Fruit fly (Drosophila melanogaster) whole organism, embryonic: Measurements from ENCODE around the gene Agpat1.

Experiments used
- Adf1 ChIP-seq: fragments of 200-800 bp; sonication (Bioruptor generic); IDR thresholded peaks from 2 replicates; pipeline ENCODE4 v1.3.6; 2022; ENCODE audit warnings: missing biosample characterization, missing genetic modification characterization
- CG10462 ChIP-seq: fragments of 200-800 bp; sonication (Bioruptor generic); optimal IDR thresholded peaks from 2 replicates; lab custom pipeline; 2016; ENCODE audit warnings: missing biosample characterization, missing genetic modification characterization
- CG10565 ChIP-seq: fragments of 200-800 bp; sonication (Bioruptor generic); optimal IDR thresholded peaks from 3 replicates; lab custom pipeline; 2016; ENCODE audit warnings: missing biosample characterization, mild to moderate bottlenecking, missing genetic modification characterization
- CG14441 ChIP-seq: fragments of 200-800 bp; sonication (Bioruptor generic); IDR thresholded peaks from 2 replicates; pipeline ENCODE4 v1.3.6; 2022; ENCODE audit warnings: missing biosample characterization, missing genetic modification characterization
- CG16813 ChIP-seq: fragments of 200-800 bp; sonication (Bioruptor generic); IDR thresholded peaks from 3 replicates; pipeline ENCODE4 v1.3.6; 2022; ENCODE audit warnings: missing biosample characterization, missing genetic modification characterization; ENCODE audit not compliant: partially characterized antibody
- CG18011 ChIP-seq: fragments of 200-800 bp; sonication (Bioruptor generic); optimal IDR thresholded peaks from 2 replicates; lab custom pipeline; 2017; ENCODE audit warnings: missing biosample characterization, missing genetic modification characterization, mild to moderate bottlenecking, moderate library complexity, missing genotype
- CG18262 ChIP-seq: fragments of 200-800 bp; optimal IDR thresholded peaks from 3 replicates; lab custom pipeline; 2019; ENCODE audit warnings: missing biosample characterization, mild to moderate bottlenecking, missing genetic modification characterization, moderate library complexity
- CG2199 ChIP-seq: fragments of 200-800 bp; sonication (Bioruptor generic); IDR thresholded peaks from 3 replicates; pipeline ENCODE4 v1.3.6; 2022; ENCODE audit warnings: missing biosample characterization, missing genetic modification characterization
- CG2202 ChIP-seq: fragments of 200-800 bp; sonication (Bioruptor generic); optimal IDR thresholded peaks from 2 replicates; lab custom pipeline; 2018; ENCODE audit warnings: missing biosample characterization, mild to moderate bottlenecking, missing genetic modification characterization
- CG2875 ChIP-seq: fragments of 200-800 bp; sonication (Bioruptor generic); optimal IDR thresholded peaks from 2 replicates; lab custom pipeline; 2017; ENCODE audit warnings: missing biosample characterization, mild to moderate bottlenecking, missing genetic modification characterization, missing genetic modification reagents
- CG30020 ChIP-seq: fragments of 200-800 bp; optimal IDR thresholded peaks from 2 replicates; lab custom pipeline; 2019; ENCODE audit warnings: missing biosample characterization, mild to moderate bottlenecking, missing genetic modification characterization, moderate library complexity
- CG30403 ChIP-seq: fragments of 200-800 bp; sonication (Bioruptor generic); optimal IDR thresholded peaks from 3 replicates; lab custom pipeline; 2016; ENCODE audit warnings: missing biosample characterization, missing genetic modification characterization
- CG30431 ChIP-seq: fragments of 200-800 bp; sonication (Bioruptor generic); optimal IDR thresholded peaks from 2 replicates; lab custom pipeline; 2017; ENCODE audit warnings: missing biosample characterization, missing genetic modification characterization
- CG3163 ChIP-seq: fragments of 200-800 bp; sonication (Bioruptor generic); optimal IDR thresholded peaks from 3 replicates; lab custom pipeline; 2016; ENCODE audit warnings: missing biosample characterization, missing genetic modification characterization
- CG3407 ChIP-seq: fragments of 200-800 bp; sonication (Bioruptor generic); optimal IDR thresholded peaks from 2 replicates; lab custom pipeline; 2018; ENCODE audit warnings: missing biosample characterization, mild to moderate bottlenecking, missing genetic modification characterization
- CG3847 ChIP-seq: fragments of 200-800 bp; sonication (Bioruptor generic); IDR thresholded peaks from 2 replicates; pipeline ENCODE4 v1.3.6; 2022; ENCODE audit warnings: missing biosample characterization, missing genetic modification characterization
- CG7271 ChIP-seq: fragments of 200-800 bp; sonication (Bioruptor generic); optimal IDR thresholded peaks from 2 replicates; lab custom pipeline; 2018; ENCODE audit warnings: missing biosample characterization, mild to moderate bottlenecking, missing genetic modification characterization, moderate library complexity
- CG8388 ChIP-seq: fragments of 200-800 bp; sonication (Bioruptor generic); optimal IDR thresholded peaks from 2 replicates; lab custom pipeline; 2019; ENCODE audit warnings: missing biosample characterization, mild to moderate bottlenecking, missing genetic modification characterization, moderate library complexity
- CG9932 ChIP-seq: fragments of 200-800 bp; sonication (Bioruptor generic); IDR thresholded peaks from 2 replicates; pipeline ENCODE4 v1.3.6; 2022; ENCODE audit warnings: missing biosample characterization, missing genetic modification characterization
- CHES-1-like ChIP-seq: fragments of 200-800 bp; sonication (Bioruptor generic); optimal IDR thresholded peaks from 2 replicates; lab custom pipeline; 2016; ENCODE audit warnings: missing biosample characterization, missing genetic modification characterization
- Dad ChIP-seq: fragments of 200-800 bp; sonication (Bioruptor generic); optimal IDR thresholded peaks from 3 replicates; lab custom pipeline; 2016; ENCODE audit warnings: missing biosample characterization, missing genetic modification characterization
- HLHmδ ChIP-seq: fragments of 200-800 bp; sonication (Bioruptor generic); optimal IDR thresholded peaks from 2 replicates; lab custom pipeline; 2018; ENCODE audit warnings: missing biosample characterization, mild to moderate bottlenecking, missing genetic modification characterization, moderate library complexity
- Hmr ChIP-seq: fragments of 200-800 bp; sonication (Bioruptor generic); optimal IDR thresholded peaks from 3 replicates; lab custom pipeline; 2017; ENCODE audit warnings: mild to moderate bottlenecking, missing biosample characterization, missing genetic modification reagents, missing genetic modification characterization
- Hr39 ChIP-seq: fragments of >200 bp; optimal IDR thresholded peaks from 2 replicates; lab custom pipeline; 2017
- MTF-1 ChIP-seq: fragments of 200-800 bp; sonication (Bioruptor generic); optimal IDR thresholded peaks from 2 replicates; lab custom pipeline; 2018; ENCODE audit warnings: missing biosample characterization, mild to moderate bottlenecking, missing genetic modification characterization, borderline replicate concordance
- Mad ChIP-seq: fragments of 200-800 bp; sonication (Bioruptor generic); optimal IDR thresholded peaks from 2 replicates; lab custom pipeline; 2016; ENCODE audit warnings: missing biosample characterization, missing genetic modification characterization
- Myb ChIP-seq: fragments of 200-800 bp; sonication (Bioruptor generic); optimal IDR thresholded peaks from 2 replicates; lab custom pipeline; 2016; ENCODE audit warnings: missing biosample characterization, missing genetic modification characterization
- Opbp ChIP-seq: fragments of 200-800 bp; sonication (Bioruptor generic); IDR thresholded peaks from 3 replicates; pipeline ENCODE4 v1.3.6; 2022; ENCODE audit warnings: missing biosample characterization, missing genetic modification characterization; ENCODE audit not compliant: partially characterized antibody
- Pdp1 ChIP-seq, 2 experiments: fragments of 200-800 bp; sonication (Bioruptor generic); optimal IDR thresholded peaks; 3 replicates each; lab custom pipeline; 2016; ENCODE audit warnings: missing biosample characterization in 2 of 2, missing genetic modification characterization in 2 of 2, mild to moderate bottlenecking in 1 of 2, moderate library complexity in 1 of 2
- Ptx1 ChIP-seq: fragments of 200-800 bp; sonication (Bioruptor generic); IDR thresholded peaks from 2 replicates; pipeline ENCODE4 v1.3.6; 2022; ENCODE audit warnings: missing biosample characterization, missing genetic modification characterization
- Sry-β ChIP-seq: fragments of 200-800 bp; sonication (Bioruptor generic); optimal IDR thresholded peaks from 2 replicates; lab custom pipeline; 2018; ENCODE audit warnings: missing biosample characterization, mild to moderate bottlenecking, missing genetic modification characterization, moderate library complexity
- Tbp ChIP-seq: fragments of >200 bp; optimal IDR thresholded peaks from 2 replicates; lab custom pipeline; 2018; ENCODE audit warnings: missing biosample characterization, missing genetic modification characterization
- Usf ChIP-seq: fragments of 200-800 bp; sonication (Bioruptor generic); optimal IDR thresholded peaks from 2 replicates; lab custom pipeline; 2017; ENCODE audit warnings: missing genotype, missing biosample characterization, missing genetic modification characterization
- btn ChIP-seq: fragments of 200-800 bp; sonication (Bioruptor generic); optimal IDR thresholded peaks from 2 replicates; lab custom pipeline; 2016; ENCODE audit warnings: missing biosample characterization, missing genetic modification characterization
- chn ChIP-seq: fragments of 200-800 bp; sonication (Bioruptor generic); optimal IDR thresholded peaks from 2 replicates; lab custom pipeline; 2016; ENCODE audit warnings: missing biosample characterization, missing genetic modification characterization
- crp ChIP-seq, 2 experiments: fragments of 200-800 bp; sonication (Bioruptor generic); optimal IDR thresholded peaks; 2 replicates in 1 of 2; 3 replicates in 1 of 2; lab custom pipeline; 2017; ENCODE audit warnings: missing biosample characterization in 2 of 2, missing genetic modification characterization in 2 of 2, mild to moderate bottlenecking in 1 of 2, moderate library complexity in 1 of 2
- dimm ChIP-seq: fragments of 200-800 bp; sonication (Bioruptor generic); IDR thresholded peaks from 2 replicates; pipeline ENCODE4 v1.3.6; 2022; ENCODE audit warnings: missing biosample characterization, missing genetic modification characterization
- fu2 ChIP-seq: fragments of 200-800 bp; sonication (Bioruptor generic); optimal IDR thresholded peaks from 2 replicates; lab custom pipeline; 2016; ENCODE audit warnings: missing biosample characterization, missing genetic modification characterization
- gce ChIP-seq: fragments of 200-800 bp; sonication (Bioruptor generic); IDR thresholded peaks from 3 replicates; pipeline ENCODE4 v1.3.6; 2022; ENCODE audit warnings: missing biosample characterization, missing genetic modification characterization
- gem ChIP-seq: fragments of 200-800 bp; sonication (Bioruptor generic); optimal IDR thresholded peaks from 2 replicates; lab custom pipeline; 2019; ENCODE audit warnings: missing biosample characterization, mild to moderate bottlenecking, missing genetic modification characterization, moderate library complexity
- gt ChIP-seq: fragments of 200-800 bp; sonication (Bioruptor generic); IDR thresholded peaks from 2 replicates; pipeline ENCODE4 v1.3.6; 2022; ENCODE audit warnings: missing biosample characterization, missing genetic modification characterization
- hbn ChIP-seq: fragments of 200-800 bp; sonication (Bioruptor generic); IDR thresholded peaks from 2 replicates; pipeline ENCODE4 v1.3.6; 2022; ENCODE audit warnings: missing biosample characterization, missing genetic modification characterization; ENCODE audit not compliant: partially characterized antibody
- mld ChIP-seq: fragments of 200-800 bp; sonication (Bioruptor generic); IDR thresholded peaks from 3 replicates; pipeline ENCODE4 v1.3.6; 2022; ENCODE audit warnings: missing biosample characterization, missing genetic modification characterization; ENCODE audit not compliant: partially characterized antibody
- peb ChIP-seq: fragments of 200-800 bp; sonication (Bioruptor generic); IDR thresholded peaks from 2 replicates; pipeline ENCODE4 v1.3.6; 2022; ENCODE audit warnings: missing biosample characterization, missing genetic modification characterization
- repo ChIP-seq: fragments of 200-800 bp; sonication (Bioruptor generic); optimal IDR thresholded peaks from 2 replicates; lab custom pipeline; 2016; ENCODE audit warnings: missing biosample characterization, missing genetic modification characterization
- sd ChIP-seq: fragments of 200-800 bp; sonication (Bioruptor generic); optimal IDR thresholded peaks from 3 replicates; lab custom pipeline; 2018; ENCODE audit warnings: missing biosample characterization, mild to moderate bottlenecking, missing genetic modification characterization, moderate library complexity
- shn ChIP-seq: fragments of 200-800 bp; sonication (Bioruptor generic); optimal IDR thresholded peaks from 3 replicates; lab custom pipeline; 2016; ENCODE audit warnings: missing biosample characterization, missing genetic modification characterization
- sim ChIP-seq: fragments of 200-800 bp; sonication (Bioruptor generic); IDR thresholded peaks from 2 replicates; pipeline ENCODE4 v1.3.6; 2022; ENCODE audit warnings: missing biosample characterization, missing genetic modification characterization
- sna ChIP-seq: fragments of 200-800 bp; sonication (Bioruptor generic); IDR thresholded peaks from 2 replicates; pipeline ENCODE4 v1.3.6; 2022; ENCODE audit warnings: missing biosample characterization, missing genetic modification characterization; ENCODE audit not compliant: partially characterized antibody
- z ChIP-seq: fragments of 200-800 bp; sonication (Bioruptor generic); IDR thresholded peaks from 3 replicates; pipeline ENCODE4 v1.3.6; 2022; ENCODE audit warnings: missing biosample characterization, missing genetic modification characterization

The Agpat1 gene

DNA sequence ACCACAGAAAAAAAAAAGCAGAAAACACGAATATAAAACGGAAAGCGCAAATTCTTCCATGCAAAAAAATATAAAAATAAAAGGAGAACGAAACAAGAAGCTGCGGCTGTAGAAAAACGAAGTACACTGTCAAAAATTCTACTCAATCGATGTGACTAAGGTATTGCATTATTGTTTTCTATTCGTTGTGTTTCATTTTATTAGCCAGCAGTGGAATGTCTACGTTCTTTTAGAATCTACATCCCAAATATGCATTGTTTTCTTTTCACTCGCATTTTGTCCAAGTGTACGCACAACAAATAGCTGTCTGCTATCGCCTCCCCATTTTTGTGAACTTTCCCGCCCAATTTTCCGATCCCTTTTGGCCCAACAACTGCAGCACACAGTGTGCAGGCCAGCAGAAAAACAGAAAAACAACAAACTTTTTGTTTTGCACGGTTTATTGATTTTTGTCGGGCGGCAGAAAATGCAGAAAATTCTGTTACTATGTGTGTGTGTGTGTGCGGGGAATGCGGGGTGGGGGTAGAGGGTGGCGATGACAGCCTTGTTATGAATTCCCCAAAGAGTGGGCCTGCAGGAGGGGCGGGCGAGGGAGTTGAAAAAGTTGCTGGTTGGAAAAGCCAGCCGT, 45.8 kb upstream of the Agpat1 start (continued):
- TF ChIP-seq CG3163 (GFP tag; lab: Kevin White, UChicago) (peak; percentile 42), crp (GFP tag; optimal IDR thresholded peaks at IDR 0.05; lab: Kevin White, UChicago) (peak in 1 of 2 experiments; percentile 3), Hr39 (lab: Kevin White, UChicago) (no peak), Sry-β (GFP tag; lab: Kevin White, UChicago) (no peak), gem (tag; lab: Kevin White, UChicago) (peak; percentile 84), CG30020 (tag; lab: Kevin White, UChicago) (no peak), chn (GFP tag; lab: Kevin White, UChicago) (peak; percentile 74), CG3847 (GFP tag; lab: Robert Waterston, UW) (peak; percentile 49; the same call in 1 of the 2 replicates), fu2 (GFP tag; lab: Kevin White, UChicago) (peak; percentile 67), sim (GFP tag; lab: Robert Waterston, UW) (no peak), CG30431 (peak; percentile 65), CG30403 (peak; percentile 80), CG7271 (tag; lab: Kevin White, UChicago) (no peak), CG9932 (peak; percentile 56), HLHmδ (GFP tag; lab: Kevin White, UChicago) (no peak), Myb (GFP tag; lab: Kevin White, UChicago) (peak; percentile 48), hbn (GFP tag; lab: Robert Waterston, UW) (no peak), CG14441 (GFP tag; lab: Robert Waterston, UW) (peak; percentile 69), CG3407 (GFP tag; lab: Kevin White, UChicago) (peak; percentile 24), Hmr (GFP tag; lab: Kevin White, UChicago) (peak; percentile 71), CG2202 (no peak), Pdp1 (GFP tag; optimal IDR thresholded peaks at IDR 0.05; lab: Kevin White, UChicago) (peak; percentile 51 to 79), btn (GFP tag; lab: Kevin White, UChicago) (peak; percentile 54), CG2875 (peak; percentile 46), CG16813 (GFP tag; lab: Robert Waterston, UW) (no peak), z (no peak), Opbp (no peak), gce (GFP tag; lab: Robert Waterston, UW) (0 out of 3 replicates have a peak, but pooled peaks have one; percentile 34), gt (GFP tag; lab: Robert Waterston, UW) (no peak), Dad (peak; percentile 68), Usf (GFP tag; lab: Kevin White, UChicago) (no peak), CG8388 (GFP tag; lab: Kevin White, UChicago) (peak; percentile 55), peb (0 out of 2 replicates have a peak, but pooled peaks have one; percentile 13), shn (GFP tag; lab: Kevin White, UChicago) (peak; percentile 63), CHES-1-like (GFP tag; lab: Kevin White, UChicago) (peak; percentile 68), CG10565 (GFP tag; lab: Kevin White, UChicago) (peak; percentile 37), CG18262 (tag; lab: Kevin White, UChicago) (peak; percentile 64), sd (tag; lab: Kevin White, UChicago) (no peak), CG2199 (GFP tag; lab: Robert Waterston, UW) (no peak), MTF-1 (GFP tag; lab: Kevin White, UChicago) (peak; percentile 32), Ptx1 (GFP tag; lab: Robert Waterston, UW) (peak; percentile 80), Mad (no peak), CG18011 (GFP tag; lab: Kevin White, UChicago) (peak; percentile 6), dimm (0 out of 2 replicates have a peak, but pooled peaks have one; percentile 34), Adf1 (no peak), Tbp (GFP tag; lab: Kevin White, UChicago) (no peak), repo (peak; percentile 74), sna (GFP tag; lab: Robert Waterston, UW) (no peak), CG10462 (GFP tag; lab: Kevin White, UChicago) (peak; percentile 51), mld (GFP tag; lab: Robert Waterston, UW) (no peak)
